Worm (Caenorhabditis elegans): ENCODE results near the gene best-23.

DNA sequence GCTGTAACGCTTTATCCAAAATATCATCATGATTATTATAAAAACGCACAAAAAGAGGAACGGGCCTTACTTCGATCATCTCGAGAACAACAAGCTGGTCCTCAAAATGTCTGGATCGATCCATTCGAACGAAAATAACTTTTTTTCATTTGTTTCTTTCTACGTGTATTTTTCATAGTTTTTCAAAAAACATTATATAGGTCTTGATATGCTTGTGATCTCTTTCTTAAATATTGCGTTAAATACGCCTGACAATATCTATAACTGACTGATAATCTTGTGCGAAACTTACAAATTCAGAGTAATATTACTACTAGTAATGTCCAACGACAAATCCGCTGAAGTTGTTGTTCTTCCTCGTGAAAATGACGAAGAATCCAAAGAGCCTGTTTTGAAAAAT is 49.3 kb downstream of the best-23 start, which contains the start of gene sds-22:
- no peak for TF ChIP-seq ama-1 (optimal IDR thresholded peaks at IDR 0.05)
- no peak for TF ChIP-seq nfya-1 (tag; optimal IDR thresholded peaks at IDR 0.05)
- TF ChIP-seq ets-4 (tag; optimal IDR thresholded peaks at IDR 0.05) = no peak
- TF ChIP-seq lin-11 (tag; optimal IDR thresholded peaks at IDR 0.05) = no peak
- TF ChIP-seq hlh-8 (tag; optimal IDR thresholded peaks at IDR 0.05) = no peak
- TF ChIP-seq lim-6 (tag; optimal IDR thresholded peaks at IDR 0.05) = no peak
- no peak for TF ChIP-seq fkh-6 (tag; optimal IDR thresholded peaks at IDR 0.05)
- no peak for TF ChIP-seq ceh-19 (GFP tag; optimal IDR thresholded peaks at IDR 0.05)
- no peak for TF ChIP-seq pqm-1 (tag; optimal IDR thresholded peaks at IDR 0.05)
- no peak for TF ChIP-seq pros-1 (tag; optimal IDR thresholded peaks at IDR 0.05)
- TF ChIP-seq elt-2 (tag; optimal IDR thresholded peaks at IDR 0.05) = no peak
